Worm (Caenorhabditis elegans) whole organism, L1 larva: ENCODE data around the gene tbp-1.
A peak's percentile ranks its signal among the peaks of the same experiment; 100 is the strongest.

Experiments
- C16A3.4 ChIP-seq: fragments of 150-350 bp; optimal IDR thresholded peaks from 2 replicates; lab custom pipeline; 2014; ENCODE audit warnings: missing biosample characterization, missing genetic modification characterization
- C34B4.2 ChIP-seq: sonication (generic microtip); optimal IDR thresholded peaks from 2 replicates; lab custom pipeline; 2017; ENCODE audit warnings: mild to moderate bottlenecking, missing genetic modification characterization, missing compliant biosample characterization
- F16B12.6 ChIP-seq: fragments of 150-350 bp; optimal IDR thresholded peaks from 2 replicates; lab custom pipeline; 2014; ENCODE audit warnings: missing biosample characterization, missing genetic modification characterization
- aha-1 ChIP-seq: fragments of 150-350 bp; optimal IDR thresholded peaks from 2 replicates; lab custom pipeline; 2014; ENCODE audit warnings: missing biosample characterization, missing genetic modification characterization
- alr-1 ChIP-seq: fragments of 200-800 bp; sonication (Bioruptor generic); optimal IDR thresholded peaks from 2 replicates; lab custom pipeline; 2018; ENCODE audit warnings: borderline replicate concordance, mild to moderate bottlenecking, missing genetic modification characterization, missing compliant biosample characterization
- aly-2 ChIP-seq: fragments of 150-350 bp; optimal IDR thresholded peaks from 2 replicates; lab custom pipeline; 2014; ENCODE audit warnings: missing biosample characterization, missing genetic modification characterization
- blmp-1 ChIP-seq: fragments of 150-350 bp; optimal IDR thresholded peaks from 2 replicates; lab custom pipeline; 2014; ENCODE audit warnings: missing biosample characterization, missing genetic modification characterization
- ceh-88 ChIP-seq: fragments of 200-800 bp; sonication (Bioruptor generic); IDR thresholded peaks from 2 replicates; pipeline ENCODE4 v1.3.6; 2022; ENCODE audit warnings: missing genetic modification characterization, missing compliant biosample characterization
- ceh-90 ChIP-seq: sonication (generic microtip); optimal IDR thresholded peaks from 2 replicates; lab custom pipeline; 2016; ENCODE audit warnings: missing genetic modification characterization, missing compliant biosample characterization
- efl-1 ChIP-seq, 4 experiments: fragments of 150-350 bp; optimal IDR thresholded peaks in 3 of 4; peaks in 1 of 4; 1 replicate in 1 of 4; 2 replicates in 3 of 4; lab custom pipeline; 2014; ENCODE audit warnings: missing biosample characterization in 2 of 4, missing genetic modification characterization in 2 of 4, missing genetic modification reagents in 2 of 4
- efl-3 ChIP-seq: fragments of 200-800 bp; sonication (Bioruptor generic); optimal IDR thresholded peaks from 2 replicates; lab custom pipeline; 2018; ENCODE audit warnings: mild to moderate bottlenecking, missing genetic modification characterization, missing compliant biosample characterization
- elt-2 ChIP-seq: sonication (generic microtip); optimal IDR thresholded peaks from 2 replicates; lab custom pipeline; 2016; ENCODE audit warnings: missing genetic modification characterization, mild to moderate bottlenecking, inconsistent platforms, missing compliant biosample characterization, missing genetic modification reagents
- elt-3 ChIP-seq, 6 experiments: fragments of 150-350 bp in 1 of 6; sonication (generic microtip); optimal IDR thresholded peaks; 2 replicates each; lab custom pipeline; 2017 to 2018; ENCODE audit warnings: missing biosample characterization in 6 of 6, missing genetic modification characterization in 6 of 6, inconsistent platforms in 1 of 6
- fkh-8 ChIP-seq: sonication (generic microtip); optimal IDR thresholded peaks from 2 replicates; lab custom pipeline; 2016; ENCODE audit warnings: mild to moderate bottlenecking, missing genetic modification characterization, missing compliant biosample characterization
- grh-1 ChIP-seq: fragments of 200-800 bp; sonication (Bioruptor generic); IDR thresholded peaks from 2 replicates; pipeline ENCODE4 v1.3.6; 2022; ENCODE audit warnings: missing genetic modification reagents, missing genetic modification characterization, missing compliant biosample characterization
- hlh-17 ChIP-seq: fragments of 200-800 bp; sonication (Bioruptor generic); optimal IDR thresholded peaks from 2 replicates; lab custom pipeline; 2018; ENCODE audit warnings: missing genetic modification characterization, mild to moderate bottlenecking, missing compliant biosample characterization, moderate library complexity, borderline replicate concordance
- hlh-4 ChIP-seq: sonication (generic microtip); optimal IDR thresholded peaks from 2 replicates; lab custom pipeline; 2016; ENCODE audit warnings: mild to moderate bottlenecking, missing genetic modification characterization, missing compliant biosample characterization
- irx-1 ChIP-seq: sonication (generic microtip); optimal IDR thresholded peaks from 2 replicates; lab custom pipeline; 2016; ENCODE audit warnings: missing genetic modification characterization, missing compliant biosample characterization
- isw-1 ChIP-seq: fragments of 200-800 bp; sonication (Bioruptor generic); IDR thresholded peaks from 2 replicates; pipeline ENCODE4 v1.3.6; 2022; ENCODE audit warnings: missing genetic modification characterization, missing compliant biosample characterization
- lin-14 ChIP-seq: fragments of 200-800 bp; sonication (Bioruptor generic); optimal IDR thresholded peaks from 2 replicates; lab custom pipeline; 2018; ENCODE audit warnings: mild to moderate bottlenecking, missing genetic modification characterization, moderate library complexity, missing compliant biosample characterization
- lin-15B ChIP-seq: fragments of 150-350 bp; sonication (generic microtip); optimal IDR thresholded peaks from 3 replicates; lab custom pipeline; 2014; ENCODE audit warnings: missing biosample characterization, missing genetic modification characterization
- lin-35 ChIP-seq, 2 experiments: fragments of 150-350 bp; optimal IDR thresholded peaks; 2 replicates each; lab custom pipeline; 2014; ENCODE audit warnings: missing biosample characterization in 2 of 2, missing genetic modification characterization in 2 of 2, missing genetic modification reagents in 2 of 2
- lir-3 ChIP-seq: sonication (generic microtip); optimal IDR thresholded peaks from 2 replicates; lab custom pipeline; 2016; ENCODE audit warnings: mild to moderate bottlenecking, missing genetic modification characterization, moderate library complexity, missing compliant biosample characterization; ENCODE audit not compliant: poor library complexity
- lsy-2 ChIP-seq, 2 experiments: fragments of 150-350 bp; optimal IDR thresholded peaks; 2 replicates each; lab custom pipeline; 2014; ENCODE audit warnings: missing biosample characterization in 2 of 2, missing genetic modification characterization in 2 of 2
- mef-2 ChIP-seq: fragments of 150-350 bp; optimal IDR thresholded peaks from 2 replicates; lab custom pipeline; 2014; ENCODE audit warnings: missing biosample characterization, missing genetic modification characterization
- nhr-12 ChIP-seq: sonication (generic microtip); optimal IDR thresholded peaks from 2 replicates; lab custom pipeline; 2017; ENCODE audit warnings: missing biosample characterization, missing genetic modification characterization
- nhr-20 ChIP-seq: sonication (generic microtip); optimal IDR thresholded peaks from 2 replicates; lab custom pipeline; 2016; ENCODE audit warnings: mild to moderate bottlenecking, missing genetic modification characterization, missing compliant biosample characterization
- pag-3 ChIP-seq: sonication (generic microtip); optimal IDR thresholded peaks from 2 replicates; lab custom pipeline; 2017; ENCODE audit warnings: missing genetic modification characterization, mild to moderate bottlenecking, missing compliant biosample characterization, antibody characterized with exemption, borderline replicate concordance; ENCODE audit not compliant: insufficient read depth
- pqm-1 ChIP-seq: sonication (generic microtip); optimal IDR thresholded peaks from 3 replicates; lab custom pipeline; 2017; ENCODE audit warnings: missing biosample characterization, missing genetic modification characterization
- rnt-1 ChIP-seq: sonication (generic microtip); optimal IDR thresholded peaks from 2 replicates; lab custom pipeline; 2016; ENCODE audit warnings: mild to moderate bottlenecking, missing genetic modification characterization, moderate library complexity, missing compliant biosample characterization
- snpc-4 ChIP-seq: fragments of 150-350 bp; optimal IDR thresholded peaks from 2 replicates; lab custom pipeline; 2014; ENCODE audit warnings: missing biosample characterization, missing genetic modification characterization
- sox-4 ChIP-seq: sonication (generic microtip); optimal IDR thresholded peaks from 2 replicates; lab custom pipeline; 2016; ENCODE audit warnings: missing genetic modification characterization, missing compliant biosample characterization
- unc-98 ChIP-seq: fragments of 200-800 bp; sonication (Bioruptor generic); IDR thresholded peaks from 2 replicates; pipeline ENCODE4 v1.3.6; 2022; ENCODE audit warnings: missing genetic modification characterization, missing compliant biosample characterization
- vab-15 ChIP-seq: sonication (generic microtip); optimal IDR thresholded peaks from 2 replicates; lab custom pipeline; 2017; ENCODE audit warnings: missing genotype, mild to moderate bottlenecking, missing genetic modification characterization, missing compliant biosample characterization
- ztf-11 ChIP-seq, 2 experiments: sonication (generic microtip); optimal IDR thresholded peaks; 2 replicates each; lab custom pipeline; 2016 to 2017; ENCODE audit warnings: missing genetic modification characterization in 2 of 2, missing biosample characterization in 1 of 2, missing compliant biosample characterization in 1 of 2
- ztf-4 ChIP-seq: fragments of 150-350 bp; optimal IDR thresholded peaks from 2 replicates; lab custom pipeline; 2014; ENCODE audit warnings: missing biosample characterization, missing genetic modification characterization

tbp-1 gene

ce11 chrIII:7339138-7339537, 44.7 kb upstream of the tbp-1 start:
- no peak for TF ChIP-seq efl-3 (GFP tag; lab: Kevin White, UChicago)
- TF ChIP-seq C34B4.2 (tag; lab: Kevin White, UChicago), result no peak
- no peak for TF ChIP-seq elt-3 (tag; optimal IDR thresholded peaks at IDR 0.05; lab: Kevin White, UChicago)
- TF ChIP-seq aly-2 (tag; lab: Kevin White, UChicago), result no peak
- TF ChIP-seq lin-14, result no peak
- no peak for TF ChIP-seq vab-15
- TF ChIP-seq C16A3.4 (tag; lab: Kevin White, UChicago), result no peak
- TF ChIP-seq pqm-1 (tag; lab: Kevin White, UChicago), result no peak
- TF ChIP-seq ceh-88 (GFP tag; lab: Robert Waterston, UW), result no peak
- no peak for TF ChIP-seq hlh-17 (GFP tag; lab: Kevin White, UChicago)
- TF ChIP-seq, all 84 proteins: peak for 0

- TF ChIP-seq sox-4 (tag; lab: Kevin White, UChicago), result no peak
- TF ChIP-seq efl-1 (optimal IDR thresholded peaks at IDR 0.05; lab: Kevin White, UChicago), result no peak
- peak in 1 of 2 experiments; percentile 62 for TF ChIP-seq efl-1 (GFP tag; optimal IDR thresholded peaks at IDR 0.05 in 1 of 2; lab: Kevin White, UChicago)
- TF ChIP-seq, all 84 proteins: peak for 1
Observed at ce11 chrIII:7343389-7343788, 40.4 kb upstream of the tbp-1 start, which contains the start of gene F08F8.6. TSS of gene F08F8.6 (plus strand) at chrIII:7343689.

ce11 chrIII:7347049-7347448, 36.8 kb upstream of the tbp-1 start, which contains the start of gene F08F8.7:
TSS of gene F08F8.7 (minus strand) at chrIII:7347149.
- TF ChIP-seq nhr-12 (no peak), ztf-4 (tag; lab: Kevin White, UChicago) (no peak), aha-1 (no peak), lsy-2 (tag; optimal IDR thresholded peaks at IDR 0.05; lab: Kevin White, UChicago) (no peak), hlh-17 (GFP tag; lab: Kevin White, UChicago) (no peak), aly-2 (tag; lab: Kevin White, UChicago) (no peak), vab-15 (no peak), pag-3 (tag; lab: Kevin White, UChicago) (no peak)

ce11 chrIII:7349075-7349474, 34.8 kb upstream of the tbp-1 start, which contains the start of gene gos-28:
TSS of gene gos-28 (minus strand) at chrIII:7349175.
- TF ChIP-seq unc-98 (GFP tag; lab: Robert Waterston, UW), result no peak
- TF ChIP-seq lir-3 (tag; lab: Kevin White, UChicago), result no peak
- TF ChIP-seq grh-1, result no peak
- no peak for TF ChIP-seq snpc-4 (tag; lab: Kevin White, UChicago)
- no peak for TF ChIP-seq fkh-8
- TF ChIP-seq rnt-1 (tag; lab: Kevin White, UChicago), result no peak
- no peak for TF ChIP-seq hlh-4
- no peak for TF ChIP-seq alr-1 (tag; lab: Kevin White, UChicago)
- TF ChIP-seq elt-3 (tag; optimal IDR thresholded peaks at IDR 0.05; lab: Kevin White, UChicago), result no peak
- TF ChIP-seq ztf-11 (tag; optimal IDR thresholded peaks at IDR 0.05; lab: Kevin White, UChicago), result no peak
- no peak for TF ChIP-seq irx-1 (tag; lab: Kevin White, UChicago)
- TF ChIP-seq blmp-1, result no peak
- no peak for TF ChIP-seq hlh-17 (GFP tag; lab: Kevin White, UChicago)
- no peak for TF ChIP-seq C34B4.2 (tag; lab: Kevin White, UChicago)
- no peak for TF ChIP-seq mef-2 (tag; lab: Kevin White, UChicago)
- TF ChIP-seq lin-15B (tag; lab: Kevin White, UChicago), result no peak
- no peak for TF ChIP-seq nhr-20 (tag; lab: Kevin White, UChicago)
- TF ChIP-seq isw-1, result no peak

ce11 chrIII:7353871-7354270, 30.0 kb upstream of the tbp-1 start, which contains the start of gene F08F8.9:
TSS of gene F08F8.9 (minus strand) at chrIII:7353971.
- TF ChIP-seq aha-1 (no peak), ceh-90 (tag; lab: Kevin White, UChicago) (no peak), lin-35 (GFP tag; optimal IDR thresholded peaks at IDR 0.05; lab: Kevin White, UChicago) (peak in 1 of 2 experiments; percentile 1), F16B12.6 (tag; lab: Kevin White, UChicago) (peak; percentile 45), elt-2 (tag; lab: Kevin White, UChicago) (no peak)
